Fruit fly (Drosophila melanogaster): ENCODE results near the gene CG10859.

dm6 chr2L:13361465-13361864 is 37.0 kb downstream of the CG10859 start, which contains the start of gene CG9377:
- no peak for TF ChIP-seq CG8281 (tag; optimal IDR thresholded peaks at IDR 0.05)
- TF ChIP-seq CG10565 (GFP tag; optimal IDR thresholded peaks at IDR 0.05), result no peak

Measured in whole organism, embryonic.